Worm (Caenorhabditis elegans) whole organism, L2 larva: ENCODE measurements around the gene swt-6.

ENCODE experiments used
- F13H6.1 ChIP-seq: sonication (generic microtip); optimal IDR thresholded peaks from 2 replicates; lab custom pipeline; 2016; ENCODE audit warnings: missing genetic modification characterization, missing compliant biosample characterization
- blmp-1 ChIP-seq: sonication (generic microtip); optimal IDR thresholded peaks from 2 replicates; lab custom pipeline; 2017; ENCODE audit warnings: missing genetic modification characterization, mild to moderate bottlenecking, missing compliant biosample characterization, antibody characterized with exemption, moderate library complexity; ENCODE audit not compliant: insufficient read depth
- elt-1 ChIP-seq: fragments of 150-350 bp; optimal IDR thresholded peaks from 2 replicates; lab custom pipeline; 2014; ENCODE audit warnings: missing biosample characterization, missing genetic modification characterization
- sem-4 ChIP-seq: fragments of 150-350 bp; optimal IDR thresholded peaks from 2 replicates; lab custom pipeline; 2014; ENCODE audit warnings: missing biosample characterization, missing genetic modification reagents, missing genetic modification characterization
- unc-62 ChIP-seq: fragments of 150-350 bp; optimal IDR thresholded peaks from 2 replicates; lab custom pipeline; 2014; ENCODE audit warnings: missing biosample characterization, missing genetic modification reagents, missing genetic modification characterization
- ztf-11 ChIP-seq: sonication (generic microtip); optimal IDR thresholded peaks from 2 replicates; lab custom pipeline; 2017; ENCODE audit warnings: missing biosample characterization, missing genetic modification characterization
- ztf-4 ChIP-seq: fragments of 150-350 bp; optimal IDR thresholded peaks from 2 replicates; lab custom pipeline; 2014; ENCODE audit warnings: missing biosample characterization, missing genetic modification characterization

DNA sequence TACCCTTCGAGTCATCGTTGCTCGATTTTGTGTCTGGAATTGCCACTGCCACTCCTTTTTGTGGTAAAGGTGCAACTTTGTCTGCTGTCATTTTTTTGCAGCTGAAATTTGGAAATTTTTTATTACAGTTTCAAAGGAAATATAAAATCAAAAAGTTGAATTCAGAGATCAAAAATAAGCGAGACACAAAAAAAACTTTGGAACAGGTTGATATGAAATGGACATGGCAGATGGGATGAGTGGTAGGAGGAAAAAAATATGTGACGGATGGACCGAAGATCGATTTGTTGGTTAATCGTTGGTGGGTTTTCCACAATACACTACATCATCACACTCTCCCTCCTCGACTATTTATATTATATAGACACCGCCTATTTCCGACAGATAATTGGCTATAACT lies 19.6 kb upstream of the swt-6 start, which contains the start of gene R10D12.1:
- no peak for TF ChIP-seq ztf-11 (tag; lab: Kevin White, UChicago)
- no peak for TF ChIP-seq blmp-1 (tag; lab: Kevin White, UChicago)
- no peak for TF ChIP-seq unc-62 (GFP tag; lab: Kevin White, UChicago)
- no peak for TF ChIP-seq ztf-4
- TF ChIP-seq elt-1 (tag; lab: Kevin White, UChicago) = no peak
- TF ChIP-seq F13H6.1 (tag; lab: Kevin White, UChicago) = no peak
- TF ChIP-seq sem-4 (tag; lab: Kevin White, UChicago) = no peak
